Worm (Caenorhabditis elegans) whole organism, L1 larva: Measurements from ENCODE around the gene Y37B11A.3.

Experiments used
- C34B4.2 ChIP-seq: sonication (generic microtip); optimal IDR thresholded peaks from 2 replicates; lab custom pipeline; 2017; ENCODE audit warnings: mild to moderate bottlenecking, missing genetic modification characterization, missing compliant biosample characterization
- aha-1 ChIP-seq: fragments of 150-350 bp; optimal IDR thresholded peaks from 2 replicates; lab custom pipeline; 2014; ENCODE audit warnings: missing biosample characterization, missing genetic modification characterization
- alr-1 ChIP-seq: fragments of 200-800 bp; sonication (Bioruptor generic); optimal IDR thresholded peaks from 2 replicates; lab custom pipeline; 2018; ENCODE audit warnings: borderline replicate concordance, mild to moderate bottlenecking, missing genetic modification characterization, missing compliant biosample characterization
- blmp-1 ChIP-seq: fragments of 150-350 bp; optimal IDR thresholded peaks from 2 replicates; lab custom pipeline; 2014; ENCODE audit warnings: missing biosample characterization, missing genetic modification characterization
- ceh-82 ChIP-seq, 3 experiments: fragments of 150-350 bp in 1 of 3; sonication (generic microtip) in 2 of 3; optimal IDR thresholded peaks; 2 replicates each; lab custom pipeline; 2014 to 2017; ENCODE audit warnings: missing biosample characterization in 3 of 3, missing genetic modification characterization in 3 of 3
- ceh-90 ChIP-seq: sonication (generic microtip); optimal IDR thresholded peaks from 2 replicates; lab custom pipeline; 2016; ENCODE audit warnings: missing genetic modification characterization, missing compliant biosample characterization
- dpl-1 ChIP-seq, 3 experiments: fragments of 150-350 bp in 2 of 3; sonication (generic microtip) in 1 of 3; optimal IDR thresholded peaks; 2 replicates each; lab custom pipeline; 2014 to 2017; ENCODE audit warnings: missing biosample characterization in 3 of 3, missing genetic modification characterization in 3 of 3, missing genetic modification reagents in 3 of 3
- efl-1 ChIP-seq, 4 experiments: fragments of 150-350 bp; optimal IDR thresholded peaks in 3 of 4; peaks in 1 of 4; 1 replicate in 1 of 4; 2 replicates in 3 of 4; lab custom pipeline; 2014; ENCODE audit warnings: missing biosample characterization in 2 of 4, missing genetic modification characterization in 2 of 4, missing genetic modification reagents in 2 of 4
- efl-3 ChIP-seq: fragments of 200-800 bp; sonication (Bioruptor generic); optimal IDR thresholded peaks from 2 replicates; lab custom pipeline; 2018; ENCODE audit warnings: mild to moderate bottlenecking, missing genetic modification characterization, missing compliant biosample characterization
- egl-27 ChIP-seq, 2 experiments: fragments of 150-350 bp in 1 of 2; sonication (generic microtip); optimal IDR thresholded peaks; 3 replicates each; lab custom pipeline; 2017 to 2018; ENCODE audit warnings: missing biosample characterization in 2 of 2, missing genetic modification characterization in 2 of 2, missing genetic modification reagents in 2 of 2
- elt-2 ChIP-seq: sonication (generic microtip); optimal IDR thresholded peaks from 2 replicates; lab custom pipeline; 2016; ENCODE audit warnings: missing genetic modification characterization, mild to moderate bottlenecking, inconsistent platforms, missing compliant biosample characterization, missing genetic modification reagents
- elt-3 ChIP-seq, 6 experiments: fragments of 150-350 bp in 1 of 6; sonication (generic microtip); optimal IDR thresholded peaks; 2 replicates each; lab custom pipeline; 2017 to 2018; ENCODE audit warnings: missing biosample characterization in 6 of 6, missing genetic modification characterization in 6 of 6, inconsistent platforms in 1 of 6
- ets-5 ChIP-seq: fragments of 200-800 bp; sonication (Bioruptor generic); IDR thresholded peaks from 2 replicates; pipeline ENCODE4 v1.3.6; 2022; ENCODE audit warnings: missing genetic modification characterization, missing compliant biosample characterization
- fkh-4 ChIP-seq: sonication (generic microtip); optimal IDR thresholded peaks from 2 replicates; lab custom pipeline; 2016; ENCODE audit warnings: missing compliant biosample characterization, missing genetic modification characterization, borderline replicate concordance
- fkh-8 ChIP-seq: sonication (generic microtip); optimal IDR thresholded peaks from 2 replicates; lab custom pipeline; 2016; ENCODE audit warnings: mild to moderate bottlenecking, missing genetic modification characterization, missing compliant biosample characterization
- fos-1 ChIP-seq: fragments of 150-350 bp; optimal IDR thresholded peaks from 2 replicates; lab custom pipeline; 2014; ENCODE audit warnings: missing biosample characterization, missing genetic modification characterization
- hlh-17 ChIP-seq: fragments of 200-800 bp; sonication (Bioruptor generic); optimal IDR thresholded peaks from 2 replicates; lab custom pipeline; 2018; ENCODE audit warnings: missing genetic modification characterization, mild to moderate bottlenecking, missing compliant biosample characterization, moderate library complexity, borderline replicate concordance
- hlh-4 ChIP-seq: sonication (generic microtip); optimal IDR thresholded peaks from 2 replicates; lab custom pipeline; 2016; ENCODE audit warnings: mild to moderate bottlenecking, missing genetic modification characterization, missing compliant biosample characterization
- hpl-2 ChIP-seq: fragments of 150-350 bp; optimal IDR thresholded peaks from 2 replicates; lab custom pipeline; 2014; ENCODE audit warnings: missing biosample characterization, missing genetic modification reagents, missing genetic modification characterization
- isw-1 ChIP-seq: fragments of 200-800 bp; sonication (Bioruptor generic); IDR thresholded peaks from 2 replicates; pipeline ENCODE4 v1.3.6; 2022; ENCODE audit warnings: missing genetic modification characterization, missing compliant biosample characterization
- lin-13 ChIP-seq: fragments of 150-350 bp; optimal IDR thresholded peaks from 2 replicates; lab custom pipeline; 2014; ENCODE audit warnings: missing biosample characterization, missing genetic modification reagents, missing genetic modification characterization
- lin-14 ChIP-seq: fragments of 200-800 bp; sonication (Bioruptor generic); optimal IDR thresholded peaks from 2 replicates; lab custom pipeline; 2018; ENCODE audit warnings: mild to moderate bottlenecking, missing genetic modification characterization, moderate library complexity, missing compliant biosample characterization
- lin-35 ChIP-seq, 2 experiments: fragments of 150-350 bp; optimal IDR thresholded peaks; 2 replicates each; lab custom pipeline; 2014; ENCODE audit warnings: missing biosample characterization in 2 of 2, missing genetic modification characterization in 2 of 2, missing genetic modification reagents in 2 of 2
- lir-3 ChIP-seq: sonication (generic microtip); optimal IDR thresholded peaks from 2 replicates; lab custom pipeline; 2016; ENCODE audit warnings: mild to moderate bottlenecking, missing genetic modification characterization, moderate library complexity, missing compliant biosample characterization; ENCODE audit not compliant: poor library complexity
- nhr-20 ChIP-seq: sonication (generic microtip); optimal IDR thresholded peaks from 2 replicates; lab custom pipeline; 2016; ENCODE audit warnings: mild to moderate bottlenecking, missing genetic modification characterization, missing compliant biosample characterization
- nhr-237 ChIP-seq: fragments of 150-350 bp; optimal IDR thresholded peaks from 2 replicates; lab custom pipeline; 2014; ENCODE audit warnings: missing biosample characterization, missing genetic modification characterization
- nhr-47 ChIP-seq: sonication (generic microtip); optimal IDR thresholded peaks from 2 replicates; lab custom pipeline; 2016; ENCODE audit warnings: mild to moderate bottlenecking, missing genetic modification characterization, moderate library complexity, missing compliant biosample characterization
- nhr-71 ChIP-seq: sonication (generic microtip); optimal IDR thresholded peaks from 2 replicates; lab custom pipeline; 2016; ENCODE audit warnings: mild to moderate bottlenecking, missing genetic modification characterization, moderate library complexity, missing compliant biosample characterization
- nhr-76 ChIP-seq: sonication (generic microtip); optimal IDR thresholded peaks from 2 replicates; lab custom pipeline; 2017; ENCODE audit warnings: missing biosample characterization, missing genetic modification characterization
- nhr-90 ChIP-seq: sonication (generic microtip); optimal IDR thresholded peaks from 2 replicates; lab custom pipeline; 2016; ENCODE audit warnings: mild to moderate bottlenecking, missing genetic modification characterization, missing compliant biosample characterization; ENCODE audit not compliant: poor library complexity
- pqm-1 ChIP-seq: sonication (generic microtip); optimal IDR thresholded peaks from 3 replicates; lab custom pipeline; 2017; ENCODE audit warnings: missing biosample characterization, missing genetic modification characterization
- snpc-4 ChIP-seq: fragments of 150-350 bp; optimal IDR thresholded peaks from 2 replicates; lab custom pipeline; 2014; ENCODE audit warnings: missing biosample characterization, missing genetic modification characterization
- snu-23 ChIP-seq: sonication (generic microtip); optimal IDR thresholded peaks from 2 replicates; lab custom pipeline; 2016; ENCODE audit warnings: missing genetic modification characterization, missing compliant biosample characterization
- sptf-1 ChIP-seq: fragments of 150-350 bp; optimal IDR thresholded peaks from 2 replicates; lab custom pipeline; 2014; ENCODE audit warnings: missing biosample characterization, missing genetic modification characterization
- swsn-7 ChIP-seq: sonication (generic microtip); optimal IDR thresholded peaks from 2 replicates; lab custom pipeline; 2016; ENCODE audit warnings: missing genetic modification characterization, missing compliant biosample characterization
- tbx-2 ChIP-seq: sonication (generic microtip); optimal IDR thresholded peaks from 2 replicates; lab custom pipeline; 2016; ENCODE audit warnings: missing genetic modification characterization, missing compliant biosample characterization
- tlp-1 ChIP-seq: fragments of 150-350 bp; optimal IDR thresholded peaks from 2 replicates; lab custom pipeline; 2014; ENCODE audit warnings: missing biosample characterization, missing genetic modification characterization
- unc-86 ChIP-seq: sonication (generic microtip); optimal IDR thresholded peaks from 2 replicates; lab custom pipeline; 2016; ENCODE audit warnings: missing genetic modification characterization, missing compliant biosample characterization
- xbp-1 ChIP-seq: sonication (generic microtip); optimal IDR thresholded peaks from 2 replicates; lab custom pipeline; 2016; ENCODE audit warnings: missing genetic modification characterization, missing compliant biosample characterization
- zag-1 ChIP-seq: fragments of 150-350 bp; optimal IDR thresholded peaks from 2 replicates; lab custom pipeline; 2014; ENCODE audit warnings: missing biosample characterization, missing genetic modification characterization
- ztf-11 ChIP-seq, 2 experiments: sonication (generic microtip); optimal IDR thresholded peaks; 2 replicates each; lab custom pipeline; 2016 to 2017; ENCODE audit warnings: missing genetic modification characterization in 2 of 2, missing biosample characterization in 1 of 2, missing compliant biosample characterization in 1 of 2

Gene Y37B11A.3

ce11 chrIII:5802971-5803370 lies 17.8 kb upstream of the Y37B11A.3 start, which contains the start of the genes polq-1 and him-10 (continued):
- TF ChIP-seq lir-3 (tag; lab: Kevin White, UChicago) = peak; percentile 18
- TF ChIP-seq swsn-7 (tag; lab: Kevin White, UChicago) = no peak

- TF ChIP-seq egl-27 (tag; optimal IDR thresholded peaks at IDR 0.05; lab: Kevin White, UChicago) = no peak
- no peak for TF ChIP-seq ceh-82 (tag; optimal IDR thresholded peaks at IDR 0.05; lab: Kevin White, UChicago)
- no peak for TF ChIP-seq ceh-90 (tag; lab: Kevin White, UChicago)
- TF ChIP-seq ztf-11 (tag; optimal IDR thresholded peaks at IDR 0.05; lab: Kevin White, UChicago) = no peak
- no peak for TF ChIP-seq fkh-8 (tag; lab: Kevin White, UChicago)
- TF ChIP-seq tbx-2 (tag; lab: Kevin White, UChicago) = peak; percentile 4
- TF ChIP-seq fos-1 = no peak
- TF ChIP-seq tlp-1 (tag; lab: Kevin White, UChicago) = no peak
- TF ChIP-seq blmp-1 (tag; lab: Kevin White, UChicago) = no peak
- peak; percentile 44 for TF ChIP-seq lin-14
- no peak for TF ChIP-seq elt-3 (tag; optimal IDR thresholded peaks at IDR 0.05; lab: Kevin White, UChicago)
- TF ChIP-seq nhr-76 (tag; lab: Kevin White, UChicago) = no peak
- TF ChIP-seq xbp-1 (tag; lab: Kevin White, UChicago) = no peak
- no peak for TF ChIP-seq dpl-1 (GFP tag; optimal IDR thresholded peaks at IDR 0.05; lab: Kevin White, UChicago)
- no peak for TF ChIP-seq elt-2 (tag; lab: Kevin White, UChicago)
- TF ChIP-seq hlh-17 (GFP tag; lab: Kevin White, UChicago) = no peak
- TF ChIP-seq, all 84 proteins: peak for 2
Measured at ce11 chrIII:5798747-5799146, 13.6 kb upstream of the Y37B11A.3 start, which contains the start of gene ceh-10. ceh-10 (plus strand) TSS chrIII:5799047.

ce11 chrIII:5794982-5795381 lies 9.9 kb upstream of the Y37B11A.3 start:
- TF ChIP-seq ztf-11 (tag; optimal IDR thresholded peaks at IDR 0.05; lab: Kevin White, UChicago) (no peak), efl-1 (optimal IDR thresholded peaks at IDR 0.05; lab: Kevin White, UChicago) (no peak), efl-1 (GFP tag; optimal IDR thresholded peaks at IDR 0.05 in 1 of 2; lab: Kevin White, UChicago) (peak in 1 of 2 experiments; percentile 44), nhr-47 (tag; lab: Kevin White, UChicago) (no peak), nhr-90 (no peak), lin-13 (GFP tag; lab: Kevin White, UChicago) (no peak), nhr-71 (tag; lab: Kevin White, UChicago) (no peak), xbp-1 (tag; lab: Kevin White, UChicago) (no peak)

ce11 chrIII:5790550-5790949 lies 5.4 kb upstream of the Y37B11A.3 start, which contains the start of gene rev-3:
rev-3 (minus strand) TSS chrIII:5790650.
- TF ChIP-seq ztf-11 (tag; optimal IDR thresholded peaks at IDR 0.05; lab: Kevin White, UChicago) (no peak), ceh-82 (tag; optimal IDR thresholded peaks at IDR 0.05; lab: Kevin White, UChicago) (no peak), fkh-4 (tag; lab: Kevin White, UChicago) (no peak), ets-5 (GFP tag; lab: Robert Waterston, UW) (no peak), nhr-20 (tag; lab: Kevin White, UChicago) (no peak), fos-1 (no peak), zag-1 (tag; lab: Kevin White, UChicago) (no peak), lin-14 (no peak), sptf-1 (no peak), snu-23 (GFP tag; lab: Kevin White, UChicago) (no peak), pqm-1 (no peak), efl-1 (optimal IDR thresholded peaks at IDR 0.05; lab: Kevin White, UChicago) (no peak), efl-1 (GFP tag; optimal IDR thresholded peaks at IDR 0.05 in 1 of 2; lab: Kevin White, UChicago) (no peak), lin-13 (GFP tag; lab: Kevin White, UChicago) (no peak), isw-1 (GFP tag; lab: Robert Waterston, UW) (no peak)
- TF ChIP-seq, all 84 proteins: peak for 0

- TF ChIP-seq lin-35 (GFP tag; optimal IDR thresholded peaks at IDR 0.05; lab: Kevin White, UChicago) (no peak), ets-5 (GFP tag; lab: Robert Waterston, UW) (no peak), C34B4.2 (tag; lab: Kevin White, UChicago) (no peak), swsn-7 (tag; lab: Kevin White, UChicago) (no peak), snpc-4 (tag; lab: Kevin White, UChicago) (no peak), hlh-4 (tag; lab: Kevin White, UChicago) (no peak), hpl-2 (GFP tag; lab: Kevin White, UChicago) (no peak), aha-1 (tag; lab: Kevin White, UChicago) (no peak), nhr-237 (tag; lab: Kevin White, UChicago) (no peak), unc-86 (tag; lab: Kevin White, UChicago) (no peak), alr-1 (tag; lab: Kevin White, UChicago) (no peak), nhr-71 (tag; lab: Kevin White, UChicago) (no peak), efl-3 (GFP tag; lab: Kevin White, UChicago) (no peak)
Measured at ce11 chrIII:5782080-5782479, 3.0 kb downstream of the Y37B11A.3 start.
